Worm (Caenorhabditis elegans): ENCODE results near the gene K12H6.9.

ce11 chrII:2802804-2803586, 21.2 kb upstream of the K12H6.9 start:
- TF ChIP-seq elt-3 (tag; optimal IDR thresholded peaks at IDR 0.05) = no peak
- TF ChIP-seq nhr-76 (tag; optimal IDR thresholded peaks at IDR 0.05) = no peak
- no peak for TF ChIP-seq unc-62 (GFP tag; optimal IDR thresholded peaks at IDR 0.05)

All from whole organism, mixed stage, embryonic.